Fruit fly (Drosophila melanogaster): ENCODE data around the gene CG4238.

CG4238 gene

dm6 chr2L:1980708-1981339 is 28.8 kb upstream of the CG4238 start, which contains the start of the genes CG15356 and CG15362 (continued):
- TF ChIP-seq CG8924 (tag; optimal IDR thresholded peaks at IDR 0.05) = peak; percentile 31
- 0 out of 2 replicates have a peak, but pooled peaks have one; percentile 9 for TF ChIP-seq Ptx1 (GFP tag; IDR thresholded peaks at IDR 0.05)
- peak; percentile 80 for TF ChIP-seq CG2116 (GFP tag; optimal IDR thresholded peaks at IDR 0.05)
- peak; percentile 99 for TF ChIP-seq CG13287 (GFP tag; IDR thresholded peaks at IDR 0.05; ENCODE audit: partially characterized antibody)
- TF ChIP-seq NFAT (GFP tag; IDR thresholded peaks at IDR 0.05) = peak; percentile 71
- TF ChIP-seq sna (GFP tag; IDR thresholded peaks at IDR 0.05; ENCODE audit: partially characterized antibody) = peak; percentile 97
- 0 out of 2 replicates have a peak, but pooled peaks have one; percentile 18 for TF ChIP-seq CG6689 (GFP tag; IDR thresholded peaks at IDR 0.05)
- peak; percentile 53 for TF ChIP-seq CG10267 (tag; optimal IDR thresholded peaks at IDR 0.05)
- no peak for TF ChIP-seq Side (GFP tag; optimal IDR thresholded peaks at IDR 0.05)
- peak; percentile 43 for TF ChIP-seq lbe (GFP tag; optimal IDR thresholded peaks at IDR 0.05)
- TF ChIP-seq phol (tag; optimal IDR thresholded peaks at IDR 0.05) = peak; percentile 61
- no peak for TF ChIP-seq Hey (tag; optimal IDR thresholded peaks at IDR 0.05)
- TF ChIP-seq Dref (GFP tag; IDR thresholded peaks at IDR 0.05) = peak; percentile 90
- TF ChIP-seq dpn (GFP tag; optimal IDR thresholded peaks at IDR 0.05) = peak; percentile 36 to 49
- TF ChIP-seq dmrt11E (tag; optimal IDR thresholded peaks at IDR 0.05) = peak; percentile 24
- TF ChIP-seq CG4854 (GFP tag; optimal IDR thresholded peaks at IDR 0.05) = peak; percentile 28
- peak; percentile 85 for TF ChIP-seq CG4617 (GFP tag; optimal IDR thresholded peaks at IDR 0.05; ENCODE audit: borderline replicate concordance)
- TF ChIP-seq bsh (GFP tag; optimal IDR thresholded peaks at IDR 0.05) = peak in 1 of 2 experiments; percentile 4
- no peak for TF ChIP-seq chif (GFP tag; optimal IDR thresholded peaks at IDR 0.05)
- no peak for TF ChIP-seq Antp (GFP tag; optimal IDR thresholded peaks at IDR 0.05)
- TF ChIP-seq hbn (GFP tag; IDR thresholded peaks at IDR 0.05; ENCODE audit: partially characterized antibody) = peak; percentile 98
- TF ChIP-seq row (GFP tag; IDR thresholded peaks at IDR 0.05) = peak; percentile 78
- 0 out of 3 replicates have a peak, but pooled peaks have one; percentile 20 for TF ChIP-seq CG11695 (GFP tag; IDR thresholded peaks at IDR 0.05)
- TF ChIP-seq BtbVII (GFP tag; optimal IDR thresholded peaks at IDR 0.05) = peak; percentile 17
- TF ChIP-seq tgo (GFP tag; IDR thresholded peaks at IDR 0.05) = no peak
- 0 out of 2 replicates have a peak, but pooled peaks have one; percentile 8 for TF ChIP-seq CG14441 (GFP tag; IDR thresholded peaks at IDR 0.05)
- TF ChIP-seq nerfin-1 (tag; optimal IDR thresholded peaks at IDR 0.05) = no peak
- TF ChIP-seq Dad (GFP tag; optimal IDR thresholded peaks at IDR 0.05) = no peak
- TF ChIP-seq CG12391 (tag; optimal IDR thresholded peaks at IDR 0.05) = peak; percentile 61
- no peak for TF ChIP-seq ssp (GFP tag; IDR thresholded peaks at IDR 0.05)
- TF ChIP-seq Meics (GFP tag; optimal IDR thresholded peaks at IDR 0.05) = peak; percentile 56
- peak; percentile 60 for TF ChIP-seq CG11456 (GFP tag; IDR thresholded peaks at IDR 0.05)
- peak; percentile 62 for TF ChIP-seq bcd (GFP tag; optimal IDR thresholded peaks at IDR 0.05)
- no peak for TF ChIP-seq pan (optimal IDR thresholded peaks at IDR 0.05)
- TF ChIP-seq pan (GFP tag; optimal IDR thresholded peaks at IDR 0.05 in 1 of 2, IDR thresholded peaks at IDR 0.05 in 1 of 2) = peak in 1 of 2 experiments; percentile 60
- peak; percentile 46 for TF ChIP-seq CoRest (tag; optimal IDR thresholded peaks at IDR 0.05)
- no peak for TF ChIP-seq Oaz (GFP tag; IDR thresholded peaks at IDR 0.05)
- TF ChIP-seq Gug (GFP tag; IDR thresholded peaks at IDR 0.05) = peak; percentile 60; the same call in 1 of the 4 replicates
- TF ChIP-seq tna (GFP tag; IDR thresholded peaks at IDR 0.05; ENCODE audit: partially characterized antibody) = peak; percentile 98
- TF ChIP-seq slbo (GFP tag; IDR thresholded peaks at IDR 0.05) = peak; percentile 63
- peak; percentile 38 for TF ChIP-seq CG30020 (tag; optimal IDR thresholded peaks at IDR 0.05)
- no peak for TF ChIP-seq CG5245 (GFP tag; optimal IDR thresholded peaks at IDR 0.05)
- peak; percentile 28; the same call in 1 of the 2 replicates for TF ChIP-seq CG10366 (GFP tag; IDR thresholded peaks at IDR 0.05)
- TF ChIP-seq CG2889 (GFP tag; IDR thresholded peaks at IDR 0.05) = no peak
- TF ChIP-seq nerfin-2 (GFP tag; IDR thresholded peaks at IDR 0.05; ENCODE audit: partially characterized antibody) = peak; percentile 99
- TF ChIP-seq CG17568 (GFP tag; optimal IDR thresholded peaks at IDR 0.05) = no peak
- TF ChIP-seq YL-1 (GFP tag; optimal IDR thresholded peaks at IDR 0.05) = peak; percentile 41
- TF ChIP-seq PHDP (tag; optimal IDR thresholded peaks at IDR 0.05) = peak; percentile 39
- peak; percentile 14 for TF ChIP-seq CG10462 (GFP tag; optimal IDR thresholded peaks at IDR 0.05)
